Worm (Caenorhabditis elegans): ENCODE results near the gene ckb-3.

ckb-3 gene

DNA sequence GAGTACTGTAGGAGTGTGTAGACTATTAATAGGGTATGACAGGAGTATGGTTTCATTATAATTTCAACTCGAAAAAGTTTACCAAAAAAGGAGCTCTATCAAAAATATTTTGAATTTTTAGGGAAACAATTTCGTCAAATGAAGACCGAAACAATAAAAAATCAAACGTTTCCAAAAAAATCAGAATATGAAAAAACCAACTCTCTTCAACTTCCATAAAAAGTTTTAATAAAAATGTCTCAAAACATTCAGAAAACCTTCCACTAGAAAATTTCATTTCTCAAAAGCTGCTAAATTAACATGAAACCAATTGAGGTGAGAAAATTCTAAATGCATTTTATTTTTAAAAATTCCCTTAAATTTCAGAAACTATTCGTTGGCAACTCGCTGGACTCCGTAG lies at the start of gene ckb-3:
Gene ckb-3, plus strand, starts transcription at position 301 of the 400 bp plus-strand sequence.
- no peak for TF ChIP-seq hlh-1 (tag; optimal IDR thresholded peaks at IDR 0.05)
- TF ChIP-seq bed-3 (GFP tag; optimal IDR thresholded peaks at IDR 0.05): no peak
- TF ChIP-seq cnd-1 (tag; optimal IDR thresholded peaks at IDR 0.05): no peak
- TF ChIP-seq M03D4.4 (tag; optimal IDR thresholded peaks at IDR 0.05): no peak
- no peak for TF ChIP-seq flh-1 (GFP tag; optimal IDR thresholded peaks at IDR 0.05)
- no peak for TF ChIP-seq elt-3 (tag; optimal IDR thresholded peaks at IDR 0.05)
- TF ChIP-seq lin-13 (tag; optimal IDR thresholded peaks at IDR 0.05): no peak
- no peak for TF ChIP-seq mab-5 (tag; optimal IDR thresholded peaks at IDR 0.05)

DNA sequence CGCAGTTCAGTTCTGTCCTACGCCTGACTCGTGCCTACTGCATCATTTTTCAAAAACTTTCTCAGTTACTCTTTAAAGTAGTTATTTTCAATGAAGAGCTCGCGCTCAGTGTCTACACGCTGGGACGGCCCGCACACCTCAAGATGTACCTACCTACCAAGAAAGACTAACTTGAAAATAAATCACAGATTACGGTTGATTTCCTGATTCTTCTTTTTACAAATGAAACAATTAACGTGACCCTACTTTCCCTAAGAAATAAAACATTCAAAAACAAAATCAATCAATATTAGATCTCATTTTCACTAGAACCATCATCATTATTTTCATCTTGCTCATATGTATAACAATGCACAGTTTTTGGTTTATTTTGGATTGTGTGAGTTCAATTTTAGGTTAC lies 49.3 kb upstream of the ckb-3 start, which contains the start of gene H38K22.7:
Gene H38K22.7, plus strand, starts transcription at position 301 of the 400 bp plus-strand sequence.
- TF ChIP-seq snpc-4 (tag; optimal IDR thresholded peaks at IDR 0.05) (no peak), unc-62 (GFP tag; optimal IDR thresholded peaks at IDR 0.05) (no peak), bed-3 (GFP tag; optimal IDR thresholded peaks at IDR 0.05) (no peak), drap-1 (GFP tag; optimal IDR thresholded peaks at IDR 0.05) (no peak), ceh-43 (GFP tag; optimal IDR thresholded peaks at IDR 0.05) (no peak), lin-13 (tag; optimal IDR thresholded peaks at IDR 0.05) (no peak), flh-1 (GFP tag; optimal IDR thresholded peaks at IDR 0.05) (no peak), ham-2 (GFP tag; optimal IDR thresholded peaks at IDR 0.05) (no peak)

DNA sequence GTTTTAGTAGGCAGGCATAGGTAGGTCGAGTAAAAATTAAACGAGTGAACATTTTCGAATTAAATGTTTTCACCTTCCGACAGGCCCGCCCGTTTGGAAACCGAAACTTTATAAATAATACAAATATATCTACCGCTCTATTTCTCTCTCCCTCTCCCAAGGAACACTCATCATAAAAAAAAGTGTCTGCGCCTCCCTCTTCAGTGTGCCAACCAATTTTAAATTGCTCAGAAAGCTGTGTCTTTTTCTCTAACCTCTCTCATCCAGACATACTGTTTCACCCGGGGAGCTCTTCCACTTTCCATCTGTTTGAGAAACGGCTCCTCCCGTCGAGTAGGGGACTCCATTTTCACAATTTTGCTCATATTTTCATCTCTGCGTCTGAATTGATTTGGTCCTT lies 47.6 kb upstream of the ckb-3 start:
- TF ChIP-seq ces-1 (GFP tag; optimal IDR thresholded peaks at IDR 0.05) (peak; percentile 73), M03D4.4 (tag; optimal IDR thresholded peaks at IDR 0.05) (no peak), nhr-12 (tag; optimal IDR thresholded peaks at IDR 0.05) (no peak), mab-5 (tag; optimal IDR thresholded peaks at IDR 0.05) (no peak), zip-8 (tag; optimal IDR thresholded peaks at IDR 0.05) (no peak), ceh-39 (tag; optimal IDR thresholded peaks at IDR 0.05) (no peak), lin-32 (GFP tag; optimal IDR thresholded peaks at IDR 0.05) (no peak), mls-2 (tag; optimal IDR thresholded peaks at IDR 0.05) (no peak), lin-13 (tag; optimal IDR thresholded peaks at IDR 0.05) (no peak), mep-1 (tag; optimal IDR thresholded peaks at IDR 0.05) (no peak), nhr-237 (tag; optimal IDR thresholded peaks at IDR 0.05) (peak; percentile 30), drap-1 (GFP tag; optimal IDR thresholded peaks at IDR 0.05) (no peak), unc-120 (tag; optimal IDR thresholded peaks at IDR 0.05; ENCODE audit: poor library complexity, severe bottlenecking) (peak; percentile 55), hlh-1 (tag; optimal IDR thresholded peaks at IDR 0.05) (no peak), ztf-11 (tag; optimal IDR thresholded peaks at IDR 0.05) (no peak), unc-39 (tag; optimal IDR thresholded peaks at IDR 0.05) (no peak)

DNA sequence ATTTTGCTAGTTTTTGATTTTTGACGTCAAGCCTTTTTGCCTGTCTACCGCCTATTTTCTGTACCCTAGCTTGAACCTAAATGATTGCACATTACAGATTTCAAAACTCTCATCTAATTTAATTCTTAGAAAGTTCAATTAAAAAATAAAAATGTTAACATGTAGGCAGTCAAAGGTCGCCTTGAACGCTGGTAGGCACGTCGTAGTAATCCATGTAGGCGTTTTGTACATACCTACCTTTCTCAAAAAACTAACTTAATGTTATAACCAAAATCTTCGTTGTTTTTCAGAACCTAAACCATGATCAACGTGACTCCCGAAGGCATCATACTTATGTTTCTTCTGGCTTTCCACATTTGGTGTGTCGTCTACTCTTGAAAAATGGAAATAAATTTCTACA lies 46.8 kb upstream of the ckb-3 start, which contains the start of gene H38K22.9:
Gene H38K22.9, plus strand, starts transcription at position 301 of the 400 bp plus-strand sequence.
- no peak for TF ChIP-seq unc-39 (tag; optimal IDR thresholded peaks at IDR 0.05)
- no peak for TF ChIP-seq ces-1 (GFP tag; optimal IDR thresholded peaks at IDR 0.05)
- TF ChIP-seq ceh-39 (tag; optimal IDR thresholded peaks at IDR 0.05): no peak
- TF ChIP-seq unc-120 (tag; optimal IDR thresholded peaks at IDR 0.05; ENCODE audit: poor library complexity, severe bottlenecking): no peak
- TF ChIP-seq ham-2 (GFP tag; optimal IDR thresholded peaks at IDR 0.05): no peak
- no peak for TF ChIP-seq lin-32 (GFP tag; optimal IDR thresholded peaks at IDR 0.05)
- TF ChIP-seq blmp-1 (tag; optimal IDR thresholded peaks at IDR 0.05): no peak
- no peak for TF ChIP-seq ceh-83 (GFP tag; optimal IDR thresholded peaks at IDR 0.05)
- TF ChIP-seq M03D4.4 (tag; optimal IDR thresholded peaks at IDR 0.05): no peak
- TF ChIP-seq zip-8 (tag; optimal IDR thresholded peaks at IDR 0.05): no peak
- TF ChIP-seq mab-5 (tag; optimal IDR thresholded peaks at IDR 0.05): no peak
- TF ChIP-seq ztf-11 (tag; optimal IDR thresholded peaks at IDR 0.05): no peak
- TF ChIP-seq bed-3 (GFP tag; optimal IDR thresholded peaks at IDR 0.05): no peak
- no peak for TF ChIP-seq nhr-237 (tag; optimal IDR thresholded peaks at IDR 0.05)
- TF ChIP-seq unc-62 (GFP tag; optimal IDR thresholded peaks at IDR 0.05): no peak
- TF ChIP-seq flh-1 (GFP tag; optimal IDR thresholded peaks at IDR 0.05): no peak
- TF ChIP-seq sptf-1 (tag; optimal IDR thresholded peaks at IDR 0.05): no peak
- TF ChIP-seq tbx-8 (GFP tag; optimal IDR thresholded peaks at IDR 0.05): no peak
- TF ChIP-seq elt-1 (tag; optimal IDR thresholded peaks at IDR 0.05; ENCODE audit: borderline replicate concordance, insufficient read depth): no peak
- TF ChIP-seq mls-2 (tag; optimal IDR thresholded peaks at IDR 0.05): no peak

DNA sequence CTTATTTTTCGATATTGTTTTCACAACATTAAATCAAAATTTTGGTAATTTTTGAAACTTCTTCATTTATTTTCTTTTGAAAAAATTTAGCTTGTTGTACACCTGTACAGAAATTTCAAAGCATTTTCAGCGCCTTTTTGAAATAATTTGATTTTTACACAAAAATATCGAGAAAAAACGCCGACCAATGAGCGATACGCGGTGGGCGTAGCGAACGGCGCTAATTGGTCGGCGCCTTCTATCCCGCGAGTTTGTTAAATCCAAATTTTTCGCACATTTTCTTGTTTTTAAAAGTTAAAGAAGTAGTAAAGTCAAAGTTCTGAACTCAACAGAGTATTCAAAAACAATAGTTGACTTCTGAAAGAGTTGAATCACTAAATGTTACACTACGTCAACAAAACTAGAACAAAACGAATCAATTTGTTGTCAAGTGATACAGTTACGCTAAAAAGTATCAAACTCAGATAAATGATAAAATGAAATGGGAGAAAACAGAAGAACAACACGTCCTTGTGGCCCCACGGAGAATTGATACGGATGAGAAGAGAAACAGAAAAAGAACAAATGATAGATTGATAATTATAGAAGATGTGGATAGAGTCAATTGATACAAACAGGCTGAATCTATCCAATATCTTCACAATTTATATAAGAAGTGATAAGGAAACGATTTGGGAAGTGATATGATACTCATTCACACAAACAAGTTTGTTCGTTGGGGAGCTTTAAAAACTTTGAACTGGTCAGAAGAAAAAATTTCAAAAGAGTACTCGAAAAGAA lies 42.3 kb upstream of the ckb-3 start:
- peak; percentile 19 for TF ChIP-seq elt-3 (tag; optimal IDR thresholded peaks at IDR 0.05)
- no peak for TF ChIP-seq pha-4 (tag; optimal IDR thresholded peaks at IDR 0.05)
